Worm (Caenorhabditis elegans): ENCODE measurements around the gene Y43E12A.3.

DNA sequence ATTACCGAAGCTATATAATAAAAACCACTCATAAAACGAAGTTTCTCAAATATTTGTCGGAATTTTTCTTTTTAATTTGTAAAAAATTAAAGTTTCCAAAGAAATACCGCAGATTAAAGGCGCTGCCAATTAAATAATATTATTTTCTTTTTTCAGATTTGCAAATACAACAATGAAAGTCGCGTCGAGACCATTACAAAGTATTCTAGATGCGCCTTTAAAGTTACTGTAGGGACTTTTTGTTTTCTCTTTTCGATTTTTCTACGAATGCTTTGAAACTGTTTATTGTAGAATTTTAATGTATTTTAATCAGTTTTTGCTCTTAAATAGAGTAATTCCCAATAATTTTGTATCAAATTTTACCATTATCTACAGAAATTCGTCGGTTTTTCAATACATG, 50.5 kb downstream of the Y43E12A.3 start:
- TF ChIP-seq ces-1 (GFP tag; optimal IDR thresholded peaks at IDR 0.05) (no peak), snpc-4 (tag; optimal IDR thresholded peaks at IDR 0.05) (no peak), unc-120 (tag; optimal IDR thresholded peaks at IDR 0.05; ENCODE audit: poor library complexity, severe bottlenecking) (no peak), ceh-43 (GFP tag; optimal IDR thresholded peaks at IDR 0.05) (no peak), elt-3 (tag; optimal IDR thresholded peaks at IDR 0.05) (no peak), nhr-12 (tag; optimal IDR thresholded peaks at IDR 0.05) (no peak), nhr-76 (tag; optimal IDR thresholded peaks at IDR 0.05) (no peak), unc-39 (tag; optimal IDR thresholded peaks at IDR 0.05) (no peak), nhr-2 (tag; optimal IDR thresholded peaks at IDR 0.05) (no peak), nhr-28 (tag; optimal IDR thresholded peaks at IDR 0.05) (no peak)
